Fruit fly (Drosophila melanogaster) whole organism, adult: ENCODE data around the gene Mo25.

ENCODE experiments used
- CG11617 ChIP-seq: fragments of 200-800 bp; sonication (Bioruptor generic); optimal IDR thresholded peaks from 2 replicates; lab custom pipeline; 2017; ENCODE audit warnings: mild to moderate bottlenecking, missing biosample characterization, missing genetic modification reagents, missing genetic modification characterization
- CG12768 ChIP-seq: fragments of 200-800 bp; sonication (Bioruptor generic); optimal IDR thresholded peaks from 2 replicates; lab custom pipeline; 2017; ENCODE audit warnings: missing biosample characterization, missing genetic modification characterization, mild to moderate bottlenecking, moderate library complexity, missing genetic modification reagents
- CG14711 ChIP-seq: fragments of 200-800 bp; sonication (Bioruptor generic); optimal IDR thresholded peaks from 2 replicates; lab custom pipeline; 2018; ENCODE audit warnings: missing biosample characterization, mild to moderate bottlenecking, missing genetic modification characterization, moderate library complexity
- CG1620 ChIP-seq: fragments of 200-800 bp; sonication (Bioruptor generic); optimal IDR thresholded peaks from 2 replicates; lab custom pipeline; 2016; ENCODE audit warnings: missing biosample characterization, missing genetic modification characterization
- CG33017 ChIP-seq: fragments of 200-800 bp; sonication (Bioruptor generic); optimal IDR thresholded peaks from 2 replicates; lab custom pipeline; 2018; ENCODE audit warnings: missing biosample characterization, mild to moderate bottlenecking, missing genetic modification characterization, moderate library complexity
- CG5204 ChIP-seq: fragments of 200-800 bp; sonication (Bioruptor generic); optimal IDR thresholded peaks from 2 replicates; lab custom pipeline; 2016; ENCODE audit warnings: missing biosample characterization, missing genetic modification characterization
- CG7045 ChIP-seq: fragments of 200-800 bp; sonication (Bioruptor generic); optimal IDR thresholded peaks from 2 replicates; lab custom pipeline; 2017; ENCODE audit warnings: missing biosample characterization, mild to moderate bottlenecking, missing genetic modification characterization
- CG7101 ChIP-seq: fragments of 200-800 bp; sonication (Bioruptor generic); optimal IDR thresholded peaks from 2 replicates; lab custom pipeline; 2018; ENCODE audit warnings: missing biosample characterization, mild to moderate bottlenecking, missing genetic modification characterization, moderate library complexity
- Clk ChIP-seq: fragments of 200-800 bp; sonication (Bioruptor generic); optimal IDR thresholded peaks from 2 replicates; lab custom pipeline; 2017; ENCODE audit warnings: missing biosample characterization, missing genetic modification characterization
- Crg-1 ChIP-seq: fragments of 200-800 bp; sonication (Bioruptor generic); optimal IDR thresholded peaks from 2 replicates; lab custom pipeline; 2016; ENCODE audit warnings: missing biosample characterization, missing genetic modification characterization
- Hr96 ChIP-seq: fragments of 200-800 bp; sonication (Bioruptor generic); optimal IDR thresholded peaks from 2 replicates; lab custom pipeline; 2016; ENCODE audit warnings: missing biosample characterization, missing genetic modification characterization
- bab1 ChIP-seq: fragments of 200-800 bp; sonication (Bioruptor generic); optimal IDR thresholded peaks from 3 replicates; lab custom pipeline; 2019; ENCODE audit warnings: missing biosample characterization, mild to moderate bottlenecking, missing genetic modification characterization, moderate library complexity
- cic ChIP-seq: fragments of 200-800 bp; sonication (Bioruptor generic); optimal IDR thresholded peaks from 2 replicates; lab custom pipeline; 2017; ENCODE audit warnings: missing biosample characterization, mild to moderate bottlenecking, missing genetic modification characterization, moderate library complexity
- cnc ChIP-seq, 2 experiments: fragments of >200 bp; optimal IDR thresholded peaks; 2 replicates each; lab custom pipeline; 2017
- kay ChIP-seq: fragments of 200-800 bp; sonication (Bioruptor generic); peaks from one replicate; lab custom pipeline; 2016; ENCODE audit warnings: missing biosample characterization, missing genetic modification characterization, borderline replicate concordance
- ovo ChIP-seq: fragments of 200-800 bp; sonication (Bioruptor generic); optimal IDR thresholded peaks from 2 replicates; lab custom pipeline; 2016; ENCODE audit warnings: missing biosample characterization, missing genetic modification characterization
- pad ChIP-seq: fragments of 200-800 bp; sonication (Bioruptor generic); optimal IDR thresholded peaks from 3 replicates; lab custom pipeline; 2017; ENCODE audit warnings: missing biosample characterization, missing genetic modification characterization, mild to moderate bottlenecking, moderate library complexity, missing genetic modification reagents
- tj ChIP-seq: fragments of 200-800 bp; sonication (Bioruptor generic); optimal IDR thresholded peaks from 3 replicates; lab custom pipeline; 2017; ENCODE audit warnings: missing biosample characterization, mild to moderate bottlenecking, missing genetic modification characterization, moderate library complexity
- toe ChIP-seq: fragments of 200-800 bp; sonication (Bioruptor generic); optimal IDR thresholded peaks from 2 replicates; lab custom pipeline; 2016; ENCODE audit warnings: missing biosample characterization, missing genetic modification characterization

The Mo25 gene

DNA sequence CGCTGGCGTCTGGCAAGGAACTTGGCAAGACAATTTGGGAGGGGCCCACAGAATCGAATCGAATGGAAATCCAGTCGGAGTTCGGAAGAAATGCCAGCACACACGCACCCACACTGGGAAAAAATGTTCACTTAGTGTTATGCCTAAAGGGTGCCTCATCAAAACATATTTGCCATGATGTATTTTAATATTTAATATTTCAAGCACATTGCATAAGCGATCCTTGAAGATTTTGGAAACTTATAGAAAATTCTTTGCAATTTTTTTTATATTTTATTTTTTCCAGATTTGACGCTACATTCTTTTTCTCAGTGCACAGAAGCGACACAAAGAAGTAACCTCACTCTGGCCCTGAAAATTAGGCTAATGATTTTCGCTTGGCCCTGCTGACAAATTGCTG is 49.2 kb downstream of the Mo25 start:
- TF ChIP-seq toe (GFP tag; lab: Kevin White, UChicago), result no peak
- TF ChIP-seq CG1620, result no peak
- TF ChIP-seq CG12768, result no peak
- TF ChIP-seq CG5204 (GFP tag; lab: Kevin White, UChicago), result no peak
- no peak for TF ChIP-seq Crg-1 (GFP tag; lab: Kevin White, UChicago)
- no peak for TF ChIP-seq Hr96 (GFP tag; lab: Kevin White, UChicago)
- no peak for TF ChIP-seq kay (GFP tag; lab: Kevin White, UChicago)
- TF ChIP-seq cnc (optimal IDR thresholded peaks at IDR 0.05; lab: Kevin White, UChicago), result no peak
- TF ChIP-seq Clk (GFP tag; lab: Kevin White, UChicago), result no peak
- no peak for TF ChIP-seq tj (GFP tag; lab: Kevin White, UChicago)
- TF ChIP-seq cic (GFP tag; lab: Kevin White, UChicago), result no peak
- no peak for TF ChIP-seq CG14711 (tag; lab: Kevin White, UChicago)
- no peak for TF ChIP-seq pad
- TF ChIP-seq bab1, result no peak
- TF ChIP-seq CG7045, result no peak
- TF ChIP-seq CG7101 (tag; lab: Kevin White, UChicago), result no peak
- TF ChIP-seq CG33017, result no peak
- no peak for TF ChIP-seq CG11617 (GFP tag; lab: Kevin White, UChicago)

DNA sequence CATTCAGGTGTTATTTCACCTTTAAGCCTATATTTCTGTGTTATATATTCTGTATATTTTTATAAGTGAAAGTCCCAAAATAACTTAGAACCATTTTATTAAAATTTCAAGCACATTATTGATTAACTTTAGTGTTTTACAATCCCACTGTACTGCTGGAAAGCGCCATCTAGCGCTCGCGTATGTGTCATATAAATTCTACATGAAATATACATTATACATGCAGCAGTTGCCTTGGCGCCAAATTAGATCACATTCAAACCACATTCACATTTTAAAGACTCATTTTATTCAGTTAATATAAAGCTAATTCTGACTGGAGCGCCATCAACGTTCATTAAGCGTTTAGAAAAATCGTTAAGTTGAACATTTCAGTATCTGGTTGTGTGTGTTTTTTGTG is 51.9 kb downstream of the Mo25 start:
- no peak for TF ChIP-seq toe (GFP tag; lab: Kevin White, UChicago)
- TF ChIP-seq kay (GFP tag; lab: Kevin White, UChicago), result no peak
- no peak for TF ChIP-seq tj (GFP tag; lab: Kevin White, UChicago)
- no peak for TF ChIP-seq ovo (GFP tag; lab: Kevin White, UChicago)
- TF ChIP-seq cic (GFP tag; lab: Kevin White, UChicago), result no peak
- TF ChIP-seq CG7101 (tag; lab: Kevin White, UChicago), result no peak
